Worm (Caenorhabditis elegans) whole organism, L2 larva: ENCODE data around the gene F26F2.3.

Source experiments
- R02D3.7 ChIP-seq: fragments of 150-350 bp; optimal IDR thresholded peaks from 2 replicates; lab custom pipeline; 2014; ENCODE audit warnings: missing biosample characterization, missing genetic modification characterization
- Y55F3AM.14 ChIP-seq: fragments of 200-800 bp; sonication (Bioruptor generic); optimal IDR thresholded peaks from 2 replicates; lab custom pipeline; 2018; ENCODE audit warnings: mild to moderate bottlenecking, missing genetic modification characterization, missing compliant biosample characterization
- ZK546.5 ChIP-seq: sonication (generic microtip); optimal IDR thresholded peaks from 2 replicates; lab custom pipeline; 2017; ENCODE audit warnings: missing biosample characterization, missing genetic modification characterization
- alr-1 ChIP-seq: fragments of 150-350 bp; optimal IDR thresholded peaks from 2 replicates; lab custom pipeline; 2014; ENCODE audit warnings: missing biosample characterization, missing genetic modification characterization
- ama-1 ChIP-seq: fragments of 150-350 bp; optimal IDR thresholded peaks from 2 replicates; lab custom pipeline; 2018; ENCODE audit warnings: inconsistent platforms
- crh-2 ChIP-seq: sonication (generic microtip); optimal IDR thresholded peaks from 2 replicates; lab custom pipeline; 2017; ENCODE audit warnings: missing biosample characterization, missing genetic modification characterization
- dmd-4 ChIP-seq: sonication (generic microtip); optimal IDR thresholded peaks from 2 replicates; lab custom pipeline; 2017; ENCODE audit warnings: missing biosample characterization, missing genetic modification characterization
- egl-27 ChIP-seq: sonication (generic microtip); optimal IDR thresholded peaks from 3 replicates; lab custom pipeline; 2017; ENCODE audit warnings: missing biosample characterization, missing genetic modification reagents, missing genetic modification characterization
- elt-1 ChIP-seq: fragments of 150-350 bp; optimal IDR thresholded peaks from 2 replicates; lab custom pipeline; 2014; ENCODE audit warnings: missing biosample characterization, missing genetic modification characterization
- elt-3 ChIP-seq: sonication (generic microtip); optimal IDR thresholded peaks from 2 replicates; lab custom pipeline; 2017; ENCODE audit warnings: missing biosample characterization, missing genetic modification characterization
- fos-1 ChIP-seq: fragments of 150-350 bp; optimal IDR thresholded peaks from 2 replicates; lab custom pipeline; 2014; ENCODE audit warnings: missing biosample characterization, missing genetic modification characterization
- gmeb-1 ChIP-seq: fragments of 150-350 bp; optimal IDR thresholded peaks from 2 replicates; lab custom pipeline; 2014; ENCODE audit warnings: missing biosample characterization, missing genetic modification characterization
- lin-13 ChIP-seq: fragments of 150-350 bp; optimal IDR thresholded peaks from 2 replicates; lab custom pipeline; 2014; ENCODE audit warnings: missing biosample characterization, missing genetic modification reagents, missing genetic modification characterization
- lin-39 ChIP-seq: fragments of 150-350 bp; optimal IDR thresholded peaks from 2 replicates; lab custom pipeline; 2014; ENCODE audit warnings: missing biosample characterization, missing genetic modification reagents, missing genetic modification characterization
- mbf-1 ChIP-seq: sonication (generic microtip); optimal IDR thresholded peaks from 2 replicates; lab custom pipeline; 2017; ENCODE audit warnings: missing biosample characterization, missing genetic modification characterization
- mdl-1 ChIP-seq, 2 experiments: fragments of 150-350 bp in 1 of 2; sonication (generic microtip) in 1 of 2; optimal IDR thresholded peaks; 2 replicates each; lab custom pipeline; 2017; ENCODE audit warnings: missing biosample characterization in 2 of 2, missing genetic modification characterization in 2 of 2
- nhr-11 ChIP-seq: fragments of 150-350 bp; optimal IDR thresholded peaks from 2 replicates; lab custom pipeline; 2014; ENCODE audit warnings: missing biosample characterization, missing genetic modification characterization
- nhr-12 ChIP-seq: fragments of 150-350 bp; optimal IDR thresholded peaks from 2 replicates; lab custom pipeline; 2014; ENCODE audit warnings: missing biosample characterization, missing genetic modification characterization
- nhr-129 ChIP-seq: fragments of 150-350 bp; optimal IDR thresholded peaks from 2 replicates; lab custom pipeline; 2014; ENCODE audit warnings: missing biosample characterization, missing genetic modification characterization
- nhr-21 ChIP-seq: fragments of 150-350 bp; optimal IDR thresholded peaks from 2 replicates; lab custom pipeline; 2014; ENCODE audit warnings: missing biosample characterization, missing genetic modification characterization
- nhr-23 ChIP-seq: fragments of 150-350 bp; optimal IDR thresholded peaks from 2 replicates; lab custom pipeline; 2014; ENCODE audit warnings: missing biosample characterization, missing genetic modification reagents, missing genetic modification characterization
- nhr-237 ChIP-seq: fragments of 150-350 bp; optimal IDR thresholded peaks from 2 replicates; lab custom pipeline; 2014; ENCODE audit warnings: missing biosample characterization, missing genetic modification characterization
- nhr-6 ChIP-seq: fragments of 150-350 bp; optimal IDR thresholded peaks from 2 replicates; lab custom pipeline; 2014; ENCODE audit warnings: missing biosample characterization, missing genetic modification characterization
- peb-1 ChIP-seq: fragments of 150-350 bp; optimal IDR thresholded peaks from 2 replicates; lab custom pipeline; 2014; ENCODE audit warnings: missing biosample characterization, missing genetic modification characterization
- sem-4 ChIP-seq: fragments of 150-350 bp; optimal IDR thresholded peaks from 2 replicates; lab custom pipeline; 2014; ENCODE audit warnings: missing biosample characterization, missing genetic modification reagents, missing genetic modification characterization
- skn-1 ChIP-seq: sonication (generic microtip); optimal IDR thresholded peaks from 2 replicates; lab custom pipeline; 2017; ENCODE audit warnings: missing biosample characterization, missing genetic modification characterization
- sma-3 ChIP-seq: sonication (generic microtip); optimal IDR thresholded peaks from 2 replicates; lab custom pipeline; 2016; ENCODE audit warnings: missing genetic modification reagents, missing genetic modification characterization, missing compliant biosample characterization
- sma-9 ChIP-seq, 2 experiments: fragments of 150-350 bp in 1 of 2; sonication (generic microtip) in 1 of 2; optimal IDR thresholded peaks; 2 replicates each; lab custom pipeline; 2014 to 2016; ENCODE audit warnings: missing genetic modification characterization in 2 of 2, mild to moderate bottlenecking in 1 of 2, missing biosample characterization in 1 of 2, missing compliant biosample characterization in 1 of 2, missing genetic modification reagents in 1 of 2, moderate library complexity in 1 of 2
- snpc-4 ChIP-seq: fragments of 150-350 bp; optimal IDR thresholded peaks from 2 replicates; lab custom pipeline; 2014; ENCODE audit warnings: missing biosample characterization, missing genetic modification characterization
- unc-39 ChIP-seq: fragments of 150-350 bp; optimal IDR thresholded peaks from 2 replicates; lab custom pipeline; 2014; ENCODE audit warnings: missing biosample characterization, missing genetic modification characterization
- unc-55 ChIP-seq: fragments of 150-350 bp; sonication (generic microtip); optimal IDR thresholded peaks from 3 replicates; lab custom pipeline; 2014; ENCODE audit warnings: missing biosample characterization, missing genetic modification reagents, missing genetic modification characterization
- unc-62 ChIP-seq: fragments of 150-350 bp; optimal IDR thresholded peaks from 2 replicates; lab custom pipeline; 2014; ENCODE audit warnings: missing biosample characterization, missing genetic modification reagents, missing genetic modification characterization
- zag-1 ChIP-seq: fragments of 150-350 bp; optimal IDR thresholded peaks from 2 replicates; lab custom pipeline; 2014; ENCODE audit warnings: missing biosample characterization, missing genetic modification characterization
- ztf-11 ChIP-seq: sonication (generic microtip); optimal IDR thresholded peaks from 2 replicates; lab custom pipeline; 2017; ENCODE audit warnings: missing biosample characterization, missing genetic modification characterization

Gene F26F2.3

DNA sequence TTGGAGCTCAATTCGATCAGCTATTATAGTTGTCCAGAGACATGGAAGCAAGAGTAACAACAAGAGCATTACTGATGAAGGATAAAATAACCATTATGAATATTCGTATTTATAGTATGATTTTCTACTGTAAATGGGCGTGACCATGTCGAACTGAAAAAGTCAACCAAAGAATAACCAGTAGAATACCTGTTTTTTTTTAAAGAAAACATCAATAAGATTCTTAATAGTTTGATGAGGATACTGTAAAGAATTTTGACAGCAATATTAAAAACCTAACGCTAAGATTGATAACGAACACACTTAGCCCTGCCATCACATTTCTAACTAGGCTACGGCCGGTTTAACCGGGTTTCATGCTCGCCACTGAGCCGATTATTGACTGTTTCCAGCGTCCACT is 13.4 kb downstream of the F26F2.3 start, which contains the start of gene vmo-1:
Gene vmo-1, minus strand, starts transcription at position 101 of the 400 bp plus-strand sequence.
- no peak for TF ChIP-seq mdl-1 (tag; optimal IDR thresholded peaks at IDR 0.05; lab: Kevin White, UChicago)
- TF ChIP-seq sem-4 (tag; lab: Kevin White, UChicago), result no peak
- TF ChIP-seq snpc-4 (tag; lab: Kevin White, UChicago), result no peak
- TF ChIP-seq peb-1 (tag; lab: Kevin White, UChicago), result no peak
- TF ChIP-seq skn-1 (tag; lab: Kevin White, UChicago), result no peak
- TF ChIP-seq unc-55 (GFP tag; lab: Kevin White, UChicago), result no peak
- no peak for TF ChIP-seq elt-3 (tag; lab: Kevin White, UChicago)
- no peak for TF ChIP-seq Y55F3AM.14
- no peak for TF ChIP-seq dmd-4

DNA sequence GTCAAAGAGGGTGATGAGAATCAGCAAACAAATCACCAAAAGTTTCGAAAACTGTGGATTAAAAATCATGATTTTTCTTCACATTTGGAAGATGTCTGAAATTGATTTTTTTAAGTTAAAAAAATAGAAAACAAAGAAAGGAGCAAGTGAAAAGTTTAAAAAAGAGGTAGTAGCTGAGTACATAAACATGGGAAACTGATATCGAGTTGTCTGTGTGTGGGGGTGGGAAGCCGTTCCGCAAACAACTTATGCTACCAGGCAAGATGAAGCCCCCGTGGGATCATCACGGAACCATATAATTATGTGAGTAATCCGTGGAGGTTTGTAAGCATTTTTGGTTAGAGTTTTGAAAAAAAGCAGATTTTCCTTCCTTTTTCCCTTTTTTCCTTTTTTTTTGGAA is 15.3 kb downstream of the F26F2.3 start, which contains the start of gene Y38H6C.20:
Gene Y38H6C.20, minus strand, starts transcription at position 101 of the 400 bp plus-strand sequence.
- TF ChIP-seq lin-39, result no peak
- no peak for TF ChIP-seq peb-1 (tag; lab: Kevin White, UChicago)
- TF ChIP-seq fos-1, result no peak

DNA sequence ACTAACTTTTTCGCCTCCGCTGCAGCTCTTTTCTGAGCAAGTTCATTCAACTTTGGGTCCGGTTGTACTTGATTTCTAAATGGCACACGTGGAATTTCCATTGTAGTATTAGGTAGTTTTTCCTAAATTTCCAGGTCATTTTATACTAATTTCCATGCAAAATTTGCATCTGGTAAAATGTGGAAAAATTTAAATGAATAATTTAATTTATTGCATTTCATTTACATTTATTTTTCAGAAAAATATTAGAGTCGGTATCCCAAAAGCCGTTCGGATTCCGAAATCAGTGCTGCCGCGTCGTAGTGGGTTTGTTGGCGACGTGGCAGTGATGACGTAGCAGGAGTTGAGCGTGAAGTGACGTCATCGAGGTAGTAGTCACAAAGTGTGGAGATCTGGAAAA is 19.3 kb downstream of the F26F2.3 start, which contains the start of gene Y38H6C.18:
Gene Y38H6C.18, minus strand, starts transcription at position 101 of the 400 bp plus-strand sequence.
- TF ChIP-seq R02D3.7 (no peak), zag-1 (tag; lab: Kevin White, UChicago) (no peak), egl-27 (tag; lab: Kevin White, UChicago) (no peak), unc-62 (GFP tag; lab: Kevin White, UChicago) (no peak), nhr-11 (no peak), ZK546.5 (tag; lab: Kevin White, UChicago) (no peak), nhr-6 (tag; lab: Kevin White, UChicago) (no peak), nhr-21 (no peak), mbf-1 (tag; lab: Kevin White, UChicago) (no peak), ztf-11 (no peak), crh-2 (tag; lab: Kevin White, UChicago) (no peak), elt-1 (tag; lab: Kevin White, UChicago) (no peak), nhr-237 (tag; lab: Kevin White, UChicago) (no peak), alr-1 (tag; lab: Kevin White, UChicago) (no peak)
- TF ChIP-seq, all 48 proteins: peak for 0

DNA sequence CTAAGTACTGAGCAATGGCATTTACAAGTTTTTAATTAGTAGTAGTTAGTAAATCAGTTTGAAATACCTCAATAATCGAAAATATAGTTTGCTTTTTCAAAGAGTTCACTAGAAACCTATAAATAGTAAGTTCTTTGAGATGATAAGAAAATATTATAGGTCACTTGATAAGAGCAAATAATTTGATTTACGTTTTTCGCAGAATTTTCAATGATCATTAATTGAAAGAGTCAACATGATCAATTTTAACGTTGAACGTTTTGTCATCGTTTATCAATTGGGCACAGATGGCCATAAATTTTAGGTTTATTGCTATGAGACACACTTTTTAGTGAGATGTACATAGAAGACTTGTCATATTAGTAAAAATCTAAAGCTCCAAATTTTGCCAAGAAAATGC is 20.6 kb downstream of the F26F2.3 start:
- TF ChIP-seq nhr-23 (tag; lab: Kevin White, UChicago) (no peak), fos-1 (peak; percentile 10)

DNA sequence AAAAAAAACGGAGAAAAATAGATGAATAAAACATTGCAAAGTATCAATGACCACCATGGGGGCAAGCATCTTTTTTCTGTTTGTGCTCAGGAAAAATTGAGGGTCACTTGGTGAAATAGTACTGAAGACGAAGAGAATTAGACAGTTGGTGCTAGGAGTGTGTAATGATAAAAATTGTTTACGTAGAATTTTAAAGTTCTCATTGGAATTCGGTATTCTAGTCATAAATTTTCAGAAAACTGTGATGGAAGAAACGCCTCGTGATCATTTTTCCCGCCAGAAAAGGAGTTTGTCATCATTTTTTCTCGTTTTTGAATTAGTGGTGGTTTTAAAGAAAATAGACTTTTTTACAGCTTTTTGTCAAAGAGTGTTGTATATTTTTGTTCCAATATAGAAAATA is 21.7 kb downstream of the F26F2.3 start:
- TF ChIP-seq nhr-23 (tag; lab: Kevin White, UChicago) (no peak), ZK546.5 (tag; lab: Kevin White, UChicago) (no peak), sma-9 (GFP tag; optimal IDR thresholded peaks at IDR 0.05; lab: Kevin White, UChicago) (no peak), sma-9 (tag; optimal IDR thresholded peaks at IDR 0.05; lab: Kevin White, UChicago) (no peak), nhr-129 (tag; lab: Kevin White, UChicago) (no peak), gmeb-1 (peak; percentile 19), skn-1 (tag; lab: Kevin White, UChicago) (peak; percentile 79), egl-27 (tag; lab: Kevin White, UChicago) (no peak)

DNA sequence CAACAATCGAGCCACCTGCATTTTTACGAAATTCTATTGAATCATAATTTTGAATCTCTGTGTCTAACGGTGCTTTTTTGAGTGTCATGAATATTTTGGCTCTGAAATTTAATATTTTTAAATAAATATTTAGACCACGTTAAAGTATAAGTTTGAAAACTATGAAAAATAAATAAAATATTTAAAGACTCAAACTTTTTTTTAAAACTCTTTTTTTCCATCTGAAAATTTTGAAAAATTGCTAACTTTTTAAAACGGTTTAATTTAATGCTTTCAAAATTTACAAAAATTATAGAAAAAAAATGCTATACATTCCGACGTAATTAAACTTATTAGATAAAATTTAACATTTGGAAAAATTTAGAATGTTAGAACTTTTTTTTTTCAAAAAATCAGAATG is 22.3 kb downstream of the F26F2.3 start, which contains the start of gene slc-36.3:
Gene slc-36.3, minus strand, starts transcription at position 101 of the 400 bp plus-strand sequence.
- TF ChIP-seq crh-2 (tag; lab: Kevin White, UChicago), result no peak
- no peak for TF ChIP-seq zag-1 (tag; lab: Kevin White, UChicago)
- TF ChIP-seq sma-3 (GFP tag; lab: Kevin White, UChicago), result no peak
- TF ChIP-seq ZK546.5 (tag; lab: Kevin White, UChicago), result no peak
- TF ChIP-seq R02D3.7, result no peak
- no peak for TF ChIP-seq ztf-11
- TF ChIP-seq gmeb-1, result no peak
- TF ChIP-seq nhr-12, result no peak
- no peak for TF ChIP-seq ama-1 (lab: Kevin White, UChicago)
- no peak for TF ChIP-seq lin-13 (GFP tag; lab: Kevin White, UChicago)
- no peak for TF ChIP-seq unc-39 (tag; lab: Kevin White, UChicago)
- no peak for TF ChIP-seq nhr-129 (tag; lab: Kevin White, UChicago)
- no peak for TF ChIP-seq lin-39
- TF ChIP-seq mbf-1 (tag; lab: Kevin White, UChicago), result no peak
- TF ChIP-seq elt-1 (tag; lab: Kevin White, UChicago), result no peak
